Worm (Caenorhabditis elegans) whole organism, early embryonic: Measurements from ENCODE around the gene del-8.

Source experiments
- B0310.2 ChIP-seq: sonication (generic microtip); optimal IDR thresholded peaks from 2 replicates; lab custom pipeline; 2016; ENCODE audit warnings: mild to moderate bottlenecking, missing genetic modification characterization, missing compliant biosample characterization
- F13C5.2 ChIP-seq: sonication (generic microtip); optimal IDR thresholded peaks from 2 replicates; lab custom pipeline; 2017; ENCODE audit warnings: mild to moderate bottlenecking, missing genetic modification characterization, inconsistent platforms, missing compliant biosample characterization
- aly-1 ChIP-seq: sonication (generic microtip); optimal IDR thresholded peaks from 2 replicates; lab custom pipeline; 2016; ENCODE audit warnings: missing genetic modification characterization, missing compliant biosample characterization
- ama-1 ChIP-seq: fragments of 150-350 bp; optimal IDR thresholded peaks from 2 replicates; lab custom pipeline; 2014
- ceh-13 ChIP-seq: fragments of 200-800 bp; sonication (Bioruptor generic); optimal IDR thresholded peaks from 2 replicates; lab custom pipeline; 2018; ENCODE audit warnings: mild to moderate bottlenecking, missing genetic modification characterization, missing compliant biosample characterization
- ceh-36 ChIP-seq: sonication (generic microtip); optimal IDR thresholded peaks from 2 replicates; lab custom pipeline; 2016; ENCODE audit warnings: missing genetic modification characterization, inconsistent platforms, missing compliant biosample characterization
- ets-7 ChIP-seq: sonication (generic microtip); optimal IDR thresholded peaks from 2 replicates; lab custom pipeline; 2016; ENCODE audit warnings: missing genotype, missing genetic modification characterization, missing compliant biosample characterization
- flt-1 ChIP-seq: fragments of 200-800 bp; sonication (Bioruptor generic); IDR thresholded peaks from 2 replicates; pipeline ENCODE4 v1.3.6; 2022; ENCODE audit warnings: missing genetic modification characterization, missing compliant biosample characterization
- hmbx-1 ChIP-seq: sonication (generic microtip); optimal IDR thresholded peaks from 2 replicates; lab custom pipeline; 2016; ENCODE audit warnings: mild to moderate bottlenecking, missing genetic modification characterization, missing compliant biosample characterization
- hmg-4 ChIP-seq: fragments of 200-800 bp; sonication (Bioruptor generic); optimal IDR thresholded peaks from 2 replicates; lab custom pipeline; 2018; ENCODE audit warnings: mild to moderate bottlenecking, missing genetic modification characterization, missing compliant biosample characterization
- hnd-1 ChIP-seq: sonication (generic microtip); optimal IDR thresholded peaks from 2 replicates; lab custom pipeline; 2016; ENCODE audit warnings: missing genetic modification characterization, missing compliant biosample characterization
- pes-1 ChIP-seq: fragments of 200-800 bp; sonication (Bioruptor generic); IDR thresholded peaks from 2 replicates; pipeline ENCODE4 v1.3.6; 2022; ENCODE audit warnings: missing genetic modification reagents, missing genetic modification characterization, missing compliant biosample characterization
- scrt-1 ChIP-seq: fragments of 200-800 bp; sonication (Bioruptor generic); IDR thresholded peaks from 2 replicates; pipeline ENCODE4 v1.3.6; 2022; ENCODE audit warnings: missing genetic modification characterization, missing compliant biosample characterization
- sea-1 ChIP-seq: fragments of 200-800 bp; sonication (Bioruptor generic); conservative IDR thresholded peaks from 2 replicates; pipeline ENCODE4 v1.3.6; 2022; ENCODE audit warnings: missing genetic modification characterization, missing compliant biosample characterization
- tbx-11 ChIP-seq: fragments of 200-800 bp; sonication (Bioruptor generic); IDR thresholded peaks from 2 replicates; pipeline ENCODE4 v1.3.6; 2022; ENCODE audit warnings: missing genetic modification characterization, missing compliant biosample characterization
- tbx-37 ChIP-seq: fragments of 200-800 bp; sonication (Bioruptor generic); conservative IDR thresholded peaks from 2 replicates; pipeline ENCODE4 v1.3.6; 2022; ENCODE audit warnings: missing genetic modification reagents, missing genetic modification characterization, missing compliant biosample characterization
- tra-4 ChIP-seq: sonication (generic microtip); optimal IDR thresholded peaks from 2 replicates; lab custom pipeline; 2017; ENCODE audit warnings: missing genetic modification characterization, missing compliant biosample characterization

Gene del-8

DNA sequence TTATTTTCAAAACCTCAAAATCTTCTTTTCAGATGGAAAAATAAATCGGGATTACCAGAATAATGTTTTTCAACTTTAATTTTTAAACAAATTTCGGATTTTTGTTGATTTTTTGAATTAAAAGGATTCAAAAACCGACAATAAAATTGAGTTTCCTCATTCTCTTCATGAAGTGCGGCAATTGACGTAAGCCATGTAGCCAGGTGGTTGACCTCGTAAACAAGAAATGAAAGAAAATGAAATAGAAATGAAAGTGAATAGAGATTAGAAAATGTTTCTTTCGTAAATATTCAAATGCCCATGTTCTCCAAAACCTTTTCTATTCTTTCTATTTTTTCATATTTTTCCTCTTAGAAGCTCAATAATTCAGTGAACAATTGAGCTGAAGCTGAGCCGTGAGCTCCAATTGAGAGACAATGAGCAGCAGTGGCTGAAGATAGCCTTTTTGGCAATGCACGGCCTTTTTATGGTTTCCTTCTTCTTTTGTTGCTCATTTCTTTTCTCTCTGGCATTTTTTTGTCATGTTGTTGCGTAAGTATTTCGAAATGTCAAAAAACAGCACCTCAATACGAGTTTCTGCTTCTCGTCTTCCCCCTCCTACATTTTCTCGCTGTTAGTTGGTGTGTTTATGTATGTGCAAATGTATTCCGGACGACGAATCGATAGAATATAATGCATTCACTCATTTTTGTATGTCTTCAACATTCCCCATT, 39.4 kb upstream of the del-8 start:
- no peak for TF ChIP-seq F13C5.2 (tag; lab: Kevin White, UChicago)
- no peak for TF ChIP-seq ama-1
- no peak for TF ChIP-seq ets-7
- no peak for TF ChIP-seq tbx-37 (GFP tag; lab: Robert Waterston, UW)

DNA sequence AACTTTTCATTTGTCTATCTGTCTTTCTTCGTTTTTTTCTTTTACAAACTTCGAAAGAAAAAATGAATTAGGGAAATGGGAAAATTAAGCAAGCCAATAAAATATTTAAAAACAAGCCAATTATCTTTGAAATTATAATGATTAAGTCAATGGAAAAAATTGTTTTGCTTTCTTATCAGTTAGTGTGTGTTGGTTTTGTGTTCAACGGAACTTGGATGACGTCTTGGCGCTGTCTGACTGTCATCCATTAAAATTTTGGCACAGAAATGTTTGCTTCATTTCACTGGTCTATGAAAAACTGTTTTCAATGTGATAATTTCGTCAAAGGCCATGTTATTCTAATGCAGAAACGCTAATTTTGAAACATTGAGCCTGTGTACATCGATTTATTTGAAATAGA, 38.7 kb upstream of the del-8 start:
- TF ChIP-seq sea-1 (GFP tag; lab: Robert Waterston, UW) (no peak), tbx-11 (GFP tag; lab: Robert Waterston, UW) (no peak), F13C5.2 (tag; lab: Kevin White, UChicago) (no peak), scrt-1 (GFP tag; lab: Robert Waterston, UW) (no peak), ceh-36 (no peak), aly-1 (tag; lab: Kevin White, UChicago) (no peak), ets-7 (no peak)

DNA sequence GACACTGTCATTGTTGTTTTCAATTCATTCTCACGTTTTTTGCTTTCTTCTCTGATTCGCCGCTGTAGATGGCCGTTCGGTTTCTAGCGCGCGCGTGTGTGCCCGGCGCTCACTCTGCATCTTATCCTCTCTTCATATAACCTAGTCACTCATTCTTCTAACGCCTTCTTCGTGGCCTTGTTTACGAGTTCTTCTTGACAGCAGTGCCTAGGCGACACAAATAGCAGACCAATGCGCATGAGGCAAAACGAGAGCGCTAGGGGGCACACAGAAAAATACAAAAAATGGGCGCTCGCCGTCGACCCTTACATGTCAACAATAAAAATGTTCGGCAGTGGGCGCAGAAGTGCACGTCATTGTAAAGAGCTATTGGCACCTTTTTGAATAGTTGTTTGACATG, 38.1 kb upstream of the del-8 start:
- TF ChIP-seq tbx-37 (GFP tag; lab: Robert Waterston, UW) (no peak), ceh-36 (no peak), scrt-1 (GFP tag; lab: Robert Waterston, UW) (no peak), B0310.2 (tag; lab: Kevin White, UChicago) (no peak), pes-1 (GFP tag; lab: Robert Waterston, UW) (no peak), F13C5.2 (tag; lab: Kevin White, UChicago) (peak; percentile 15)

DNA sequence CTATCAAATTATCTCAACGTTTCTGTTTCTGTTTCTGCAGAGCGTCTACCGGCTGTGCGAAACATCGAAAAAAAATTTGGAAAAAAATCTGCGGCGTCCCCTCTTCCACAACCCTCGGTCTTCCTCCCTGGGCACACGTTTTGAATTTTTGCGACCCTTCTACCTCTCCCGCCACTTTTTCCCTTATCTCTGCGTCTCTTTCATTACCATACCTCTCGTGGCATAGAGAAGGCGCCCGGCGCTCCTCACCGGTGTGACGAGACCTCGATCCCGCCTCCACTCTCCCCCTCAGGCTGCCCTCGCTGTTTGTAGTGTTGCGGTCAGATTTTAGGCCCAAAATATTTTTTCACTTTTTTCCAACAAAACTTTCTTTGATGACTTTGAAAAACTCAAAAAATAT, 36.8 kb upstream of the del-8 start:
- TF ChIP-seq tbx-37 (GFP tag; lab: Robert Waterston, UW) (no peak), scrt-1 (GFP tag; lab: Robert Waterston, UW) (no peak), ceh-36 (no peak), tbx-11 (GFP tag; lab: Robert Waterston, UW) (no peak), ets-7 (no peak), flt-1 (GFP tag; lab: Robert Waterston, UW) (no peak), B0310.2 (tag; lab: Kevin White, UChicago) (no peak), hmg-4 (no peak), F13C5.2 (tag; lab: Kevin White, UChicago) (no peak)

DNA sequence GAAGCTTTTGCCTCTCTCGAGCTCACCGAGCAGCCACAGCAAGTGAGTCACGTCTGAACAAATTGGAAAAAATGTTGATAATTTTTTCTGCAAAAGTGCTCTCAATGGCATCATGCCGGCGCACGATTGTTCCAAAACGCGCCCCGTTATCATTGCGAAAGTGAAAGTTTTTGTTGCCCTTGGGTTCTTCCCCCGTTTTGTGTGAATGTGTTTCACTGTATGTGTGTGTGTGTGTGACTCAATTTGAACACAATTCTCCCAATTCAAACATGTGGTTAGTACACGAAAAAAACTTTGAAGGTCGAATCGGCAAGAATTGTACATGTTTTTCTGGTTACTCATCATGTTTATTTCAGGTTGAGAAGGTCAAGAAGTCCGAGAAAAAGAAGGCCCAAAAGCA, 36.1 kb upstream of the del-8 start:
- TF ChIP-seq F13C5.2 (tag; lab: Kevin White, UChicago) (no peak), ets-7 (no peak), ceh-36 (no peak), B0310.2 (tag; lab: Kevin White, UChicago) (no peak), tbx-11 (GFP tag; lab: Robert Waterston, UW) (no peak), pes-1 (GFP tag; lab: Robert Waterston, UW) (no peak), ama-1 (no peak), hmg-4 (no peak), tbx-37 (GFP tag; lab: Robert Waterston, UW) (no peak), tra-4 (no peak), hnd-1 (no peak), sea-1 (GFP tag; lab: Robert Waterston, UW) (no peak), flt-1 (GFP tag; lab: Robert Waterston, UW) (no peak), scrt-1 (GFP tag; lab: Robert Waterston, UW) (no peak), aly-1 (tag; lab: Kevin White, UChicago) (no peak), hmbx-1 (tag; lab: Kevin White, UChicago) (no peak), ceh-13 (GFP tag; lab: Kevin White, UChicago) (no peak)

DNA sequence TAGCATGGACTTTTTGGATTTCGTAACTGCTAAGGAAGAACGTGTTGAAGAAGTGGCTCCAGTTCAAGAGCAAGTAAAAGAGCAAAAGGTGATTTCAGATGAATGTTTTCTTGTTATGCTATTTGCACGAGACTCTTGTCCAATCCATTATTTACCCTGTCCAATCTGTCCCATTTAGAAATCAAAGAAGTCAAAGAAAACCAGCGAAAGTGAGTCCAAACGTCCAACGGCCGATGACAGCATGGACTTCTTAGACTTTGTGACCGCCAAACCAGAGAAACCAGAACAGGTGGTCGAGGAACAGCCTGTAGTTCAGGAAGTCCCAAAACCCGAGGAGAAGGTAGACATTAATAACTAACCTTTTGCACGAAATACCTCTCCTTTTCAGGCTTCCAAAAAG, 34.0 kb upstream of the del-8 start:
- no peak for TF ChIP-seq scrt-1 (GFP tag; lab: Robert Waterston, UW)
- no peak for TF ChIP-seq flt-1 (GFP tag; lab: Robert Waterston, UW)
- no peak for TF ChIP-seq hmg-4
- no peak for TF ChIP-seq B0310.2 (tag; lab: Kevin White, UChicago)
- TF ChIP-seq ets-7, result no peak

DNA sequence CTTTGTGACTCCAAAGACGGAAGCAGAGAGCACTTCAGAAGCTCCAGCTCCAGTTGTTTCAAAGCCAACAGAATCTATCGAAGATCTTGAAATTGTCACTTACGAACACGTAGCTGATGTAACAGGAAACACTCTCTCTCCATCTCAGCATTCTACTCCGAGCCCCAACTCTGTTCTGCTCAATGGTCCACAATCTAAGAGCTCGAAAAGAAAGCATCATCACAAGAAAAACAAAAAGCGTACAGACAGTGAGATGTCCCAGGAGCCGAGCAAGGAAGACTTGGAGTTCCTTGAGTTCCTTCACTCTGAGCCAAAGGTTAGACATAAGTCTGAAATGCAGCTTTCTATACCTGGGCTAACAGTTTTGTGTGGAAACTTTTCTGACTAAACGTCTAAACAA, 33.2 kb upstream of the del-8 start:
- TF ChIP-seq tbx-11 (GFP tag; lab: Robert Waterston, UW), result no peak
- TF ChIP-seq hmbx-1 (tag; lab: Kevin White, UChicago), result no peak
- TF ChIP-seq scrt-1 (GFP tag; lab: Robert Waterston, UW), result no peak
- TF ChIP-seq tra-4, result no peak
- TF ChIP-seq hmg-4, result no peak
- TF ChIP-seq B0310.2 (tag; lab: Kevin White, UChicago), result no peak
- TF ChIP-seq ceh-36, result no peak
- no peak for TF ChIP-seq pes-1 (GFP tag; lab: Robert Waterston, UW)
- no peak for TF ChIP-seq F13C5.2 (tag; lab: Kevin White, UChicago)

DNA sequence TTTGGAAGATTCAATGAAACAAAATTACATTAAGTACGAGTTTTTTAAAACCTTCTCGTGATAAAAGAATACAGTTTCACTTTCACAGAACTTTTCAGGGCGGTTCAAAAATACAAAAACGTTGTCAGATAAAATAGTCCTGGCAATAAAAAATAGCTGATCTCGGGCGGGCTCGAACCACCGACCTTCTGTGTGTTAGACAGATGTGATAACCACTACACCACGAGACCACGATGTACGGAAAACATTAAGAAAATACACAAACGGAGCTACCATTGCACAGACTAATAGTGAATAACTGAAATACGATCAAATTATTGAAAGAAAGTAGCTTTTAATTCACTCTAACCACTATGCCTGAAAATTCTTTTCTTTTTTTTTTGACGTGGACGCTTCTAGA, 28.3 kb upstream of the del-8 start:
- TF ChIP-seq ama-1, result no peak
- peak; percentile 70 for TF ChIP-seq pes-1 (GFP tag; lab: Robert Waterston, UW)
- 0 out of 2 replicates have a peak, but pooled peaks have one; percentile 23 for TF ChIP-seq sea-1 (GFP tag; lab: Robert Waterston, UW)
- no peak for TF ChIP-seq F13C5.2 (tag; lab: Kevin White, UChicago)

DNA sequence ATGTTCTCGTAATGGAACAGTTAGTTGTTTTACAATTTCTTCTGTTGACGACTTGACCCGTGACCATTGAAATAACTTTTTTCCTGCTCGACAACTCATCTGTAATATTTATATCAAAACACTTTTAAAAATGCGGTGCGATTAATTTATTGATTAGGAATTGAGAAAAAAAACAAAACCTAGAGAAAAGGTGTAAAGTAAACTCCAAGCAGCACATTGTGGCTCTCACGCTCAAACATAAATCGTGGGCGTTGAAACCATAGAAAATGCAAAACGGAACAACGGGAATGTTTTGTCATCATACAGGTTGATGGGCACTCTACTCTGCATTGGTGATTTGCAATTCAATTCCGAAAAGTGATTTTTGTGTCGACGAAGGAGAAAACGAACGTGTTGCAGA, 23.3 kb upstream of the del-8 start, which contains the start of gene moc-5:
Gene moc-5 (minus strand): TSS at position 101 of the 400 bp plus-strand sequence.
- TF ChIP-seq sea-1 (GFP tag; lab: Robert Waterston, UW) (no peak), B0310.2 (tag; lab: Kevin White, UChicago) (no peak)
